Worm (Caenorhabditis elegans): ENCODE data around the gene btf-1.
A peak's percentile ranks its signal among the peaks of the same experiment; 100 is the strongest.

The btf-1 gene

DNA sequence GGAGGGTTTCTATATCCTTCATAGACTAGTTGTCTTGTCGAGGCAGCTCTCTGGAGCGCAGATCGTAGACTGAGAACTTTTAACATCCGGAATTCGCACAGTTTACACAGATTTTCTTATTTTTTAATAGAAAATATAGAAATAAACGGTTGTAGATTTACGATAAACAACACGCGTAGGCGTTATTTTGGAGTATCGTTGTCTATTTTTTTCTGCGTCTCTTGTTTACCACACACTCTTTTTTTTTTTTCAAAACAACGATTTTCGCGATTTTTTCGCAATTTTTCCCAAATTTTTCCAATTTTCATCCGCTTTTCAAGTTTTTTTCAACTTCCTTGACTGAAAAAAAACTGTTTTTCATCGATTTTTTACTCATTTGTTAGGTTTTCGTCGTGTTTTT lies 12.8 kb upstream of the btf-1 start, which contains the start of gene mecr-1 (continued):
- TF ChIP-seq daf-19 (GFP tag; conservative IDR thresholded peaks at IDR 0.05) = no peak

DNA sequence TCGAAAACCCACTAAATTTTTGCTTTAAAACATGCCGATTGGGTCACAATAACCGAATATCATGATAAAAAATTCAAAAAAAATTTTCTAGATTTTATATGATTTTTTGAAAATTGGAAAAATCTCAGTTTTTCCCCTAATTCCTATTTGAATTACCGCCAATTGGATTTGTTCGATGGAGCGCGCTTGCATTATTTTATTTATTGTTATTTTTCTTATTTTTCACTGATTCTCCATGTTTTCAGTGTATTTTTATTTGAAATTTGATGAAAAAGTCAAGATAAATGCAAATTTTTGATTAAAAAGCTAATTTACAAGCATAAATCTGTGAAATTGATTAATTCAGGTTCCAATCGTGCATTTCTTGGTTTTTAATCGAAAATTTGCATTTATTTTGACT lies 11.9 kb upstream of the btf-1 start:
- TF ChIP-seq hlh-30 (tag; optimal IDR thresholded peaks at IDR 0.05; ENCODE audit: insufficient read depth) (no peak), lin-38 (GFP tag; IDR thresholded peaks at IDR 0.05) (peak; percentile 58), zfp-3 (GFP tag; conservative IDR thresholded peaks at IDR 0.05) (no peak), mes-2 (tag; optimal IDR thresholded peaks at IDR 0.05; ENCODE audit: poor library complexity, severe bottlenecking) (no peak), lin-15B (tag; optimal IDR thresholded peaks at IDR 0.05) (no peak), hif-1 (tag; optimal IDR thresholded peaks at IDR 0.05) (no peak), lin-29 (GFP tag; IDR thresholded peaks at IDR 0.05) (no peak), mdt-29 (GFP tag; IDR thresholded peaks at IDR 0.05) (no peak), lin-1 (GFP tag; IDR thresholded peaks at IDR 0.05) (no peak), lsy-2 (tag; optimal IDR thresholded peaks at IDR 0.05) (no peak), skn-1 (tag; optimal IDR thresholded peaks at IDR 0.05) (no peak), Y48G9A.11 (GFP tag; IDR thresholded peaks at IDR 0.05) (peak; percentile 36; the same call in 1 of the 2 replicates), ama-1 (optimal IDR thresholded peaks at IDR 0.05) (no peak), zip-11 (GFP tag; IDR thresholded peaks at IDR 0.05) (no peak), daf-8 (GFP tag; IDR thresholded peaks at IDR 0.05) (no peak)

DNA sequence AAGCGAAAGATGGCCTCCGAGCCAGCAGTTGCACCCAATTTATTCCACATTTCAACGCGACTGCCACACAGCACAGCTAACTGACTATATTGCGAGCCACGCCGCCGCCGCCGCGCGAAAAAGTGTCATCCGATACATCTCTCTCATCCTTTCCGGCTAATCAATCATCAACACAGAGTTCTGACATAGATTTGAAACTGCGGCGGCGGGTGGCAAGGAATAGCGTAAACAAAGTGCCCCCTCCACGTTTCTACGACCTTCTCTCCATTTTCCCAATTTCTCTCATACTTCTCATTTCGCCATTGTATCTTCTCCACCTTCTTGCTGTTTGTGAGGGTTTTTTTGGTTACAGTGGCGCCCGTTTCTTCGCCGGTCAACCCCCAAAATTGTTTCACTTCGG lies 10.6 kb upstream of the btf-1 start:
- TF ChIP-seq nhr-111 (GFP tag; optimal IDR thresholded peaks at IDR 0.05) = no peak
- no peak for TF ChIP-seq hif-1 (tag; optimal IDR thresholded peaks at IDR 0.05)
- peak in 1 of 2 experiments; percentile 5 for TF ChIP-seq daf-16 (GFP tag; optimal IDR thresholded peaks at IDR 0.05)
- TF ChIP-seq daf-16 (tag; optimal IDR thresholded peaks at IDR 0.05) = peak; percentile 72
- no peak for TF ChIP-seq sdz-12 (GFP tag; optimal IDR thresholded peaks at IDR 0.05)
- TF ChIP-seq mdl-1 (tag; optimal IDR thresholded peaks at IDR 0.05) = peak in 1 of 2 experiments; percentile 65
- no peak for TF ChIP-seq saeg-2 (GFP tag; IDR thresholded peaks at IDR 0.05)
- TF ChIP-seq tra-1 (GFP tag; IDR thresholded peaks at IDR 0.05) = no peak
- peak; percentile 6 for TF ChIP-seq nhr-77 (tag; optimal IDR thresholded peaks at IDR 0.05)
- TF ChIP-seq nhr-11 (tag; optimal IDR thresholded peaks at IDR 0.05) = peak; percentile 26
- peak; percentile 23 for TF ChIP-seq mep-1 (tag; optimal IDR thresholded peaks at IDR 0.05)
- peak; percentile 3 for TF ChIP-seq hlh-30 (tag; optimal IDR thresholded peaks at IDR 0.05; ENCODE audit: insufficient read depth)
- no peak for TF ChIP-seq cey-2 (tag; optimal IDR thresholded peaks at IDR 0.05; ENCODE audit: borderline replicate concordance, insufficient read depth)
- TF ChIP-seq nhr-25 (tag; optimal IDR thresholded peaks at IDR 0.05; ENCODE audit: borderline replicate concordance, insufficient read depth) = peak; percentile 58
- 0 out of 2 replicates have a peak, but pooled peaks have one; percentile 13 for TF ChIP-seq pha-4 (GFP tag; IDR thresholded peaks at IDR 0.05)
- no peak for TF ChIP-seq pha-4 (tag; optimal IDR thresholded peaks at IDR 0.05)
- TF ChIP-seq nhr-28 (tag; optimal IDR thresholded peaks at IDR 0.05) = peak; percentile 42
- 0 out of 2 replicates have a peak, but pooled peaks have one; percentile 2 for TF ChIP-seq F26F4.8 (GFP tag; conservative IDR thresholded peaks at IDR 0.05)
- TF ChIP-seq fos-1 (tag; optimal IDR thresholded peaks at IDR 0.05) = no peak
- no peak for TF ChIP-seq spr-3 (GFP tag; optimal IDR thresholded peaks at IDR 0.05)
- no peak for TF ChIP-seq daf-19 (GFP tag; conservative IDR thresholded peaks at IDR 0.05)
- 0 out of 2 replicates have a peak, but pooled peaks have one; percentile 32 for TF ChIP-seq egl-43 (GFP tag; IDR thresholded peaks at IDR 0.05)
- TF ChIP-seq vab-7 (GFP tag; IDR thresholded peaks at IDR 0.05) = no peak
- TF ChIP-seq dmd-9 (GFP tag; IDR thresholded peaks at IDR 0.05) = no peak
- TF ChIP-seq nhr-42 (GFP tag; IDR thresholded peaks at IDR 0.05) = no peak
- TF ChIP-seq ctbp-1 (GFP tag; IDR thresholded peaks at IDR 0.05) = 0 out of 2 replicates have a peak, but pooled peaks have one; percentile 35
- TF ChIP-seq rbr-2 (tag; optimal IDR thresholded peaks at IDR 0.05) = no peak
- peak; percentile 76 for TF ChIP-seq aha-1 (tag)
- peak; percentile 90 for TF ChIP-seq mxl-3 (GFP tag; optimal IDR thresholded peaks at IDR 0.05)
- no peak for TF ChIP-seq nhr-237 (tag; optimal IDR thresholded peaks at IDR 0.05)
- no peak for TF ChIP-seq dmd-8 (GFP tag; IDR thresholded peaks at IDR 0.05)
- no peak for TF ChIP-seq pqm-1 (tag; optimal IDR thresholded peaks at IDR 0.05)
- no peak for TF ChIP-seq zfp-2 (tag; optimal IDR thresholded peaks at IDR 0.05)
- TF ChIP-seq lsy-2 (tag; optimal IDR thresholded peaks at IDR 0.05) = peak in 1 of 2 experiments; percentile 25
- peak; percentile 59 for TF ChIP-seq hlh-11 (tag; optimal IDR thresholded peaks at IDR 0.05)
- TF ChIP-seq mes-2 (tag; optimal IDR thresholded peaks at IDR 0.05; ENCODE audit: poor library complexity, severe bottlenecking) = peak; percentile 31

Measured in whole organism, L4 larva.